Fruit fly (Drosophila melanogaster) whole organism, prepupa: ENCODE data around the gene CG4686.

Experiments used
- Blimp-1 ChIP-seq: fragments of 200-800 bp; sonication (Bioruptor generic); optimal IDR thresholded peaks from 3 replicates; lab custom pipeline; 2017; ENCODE audit warnings: missing biosample characterization, missing genetic modification characterization, mild to moderate bottlenecking, moderate library complexity, missing genetic modification reagents
- CG11762 ChIP-seq: fragments of 200-800 bp; sonication (Bioruptor generic); optimal IDR thresholded peaks from 3 replicates; lab custom pipeline; 2016; ENCODE audit warnings: missing biosample characterization, missing genetic modification characterization; ENCODE audit not compliant: insufficient read depth
- CG15336 ChIP-seq: fragments of 200-800 bp; sonication (Bioruptor generic); IDR thresholded peaks from 2 replicates; pipeline ENCODE4 v1.3.6; 2022; ENCODE audit warnings: missing biosample characterization, missing genetic modification characterization
- CG31627 ChIP-seq: fragments of 200-800 bp; sonication (Bioruptor generic); optimal IDR thresholded peaks from 3 replicates; lab custom pipeline; 2016; ENCODE audit warnings: missing biosample characterization, missing genetic modification characterization
- CG4318 ChIP-seq: fragments of 200-800 bp; sonication (Bioruptor generic); optimal IDR thresholded peaks from 3 replicates; lab custom pipeline; 2017; ENCODE audit warnings: missing biosample characterization, mild to moderate bottlenecking, missing genetic modification characterization
- CG6163 ChIP-seq: fragments of 200-800 bp; sonication (Bioruptor generic); IDR thresholded peaks from 3 replicates; pipeline ENCODE4 v1.3.6; 2022; ENCODE audit warnings: missing biosample characterization, missing genetic modification characterization
- CG6792 ChIP-seq: fragments of 200-800 bp; sonication (Bioruptor generic); optimal IDR thresholded peaks from 3 replicates; lab custom pipeline; 2016; ENCODE audit warnings: missing biosample characterization, missing genetic modification characterization
- CG8119 ChIP-seq: fragments of 200-800 bp; sonication (Bioruptor generic); IDR thresholded peaks from 3 replicates; pipeline ENCODE4 v1.3.6; 2022; ENCODE audit warnings: missing biosample characterization, missing genetic modification characterization
- CG9139 ChIP-seq: fragments of 200-800 bp; sonication (Bioruptor generic); optimal IDR thresholded peaks from 3 replicates; lab custom pipeline; 2017; ENCODE audit warnings: missing biosample characterization, mild to moderate bottlenecking, missing genetic modification characterization
- Eip75B ChIP-seq: fragments of 200-800 bp; sonication (Bioruptor generic); optimal IDR thresholded peaks from 3 replicates; lab custom pipeline; 2016; ENCODE audit warnings: missing biosample characterization, missing genetic modification characterization
- Eip93F ChIP-seq: fragments of 200-800 bp; sonication (Bioruptor generic); optimal IDR thresholded peaks from 2 replicates; lab custom pipeline; 2016; ENCODE audit warnings: missing biosample characterization, mild to moderate bottlenecking, missing genetic modification characterization
- Gug ChIP-seq: fragments of 200-800 bp; sonication (Bioruptor generic); IDR thresholded peaks from 2 replicates; pipeline ENCODE4 v1.3.6; 2022; ENCODE audit warnings: missing biosample characterization, missing genetic modification characterization
- Met ChIP-seq: fragments of 200-800 bp; sonication (Bioruptor generic); optimal IDR thresholded peaks from 3 replicates; lab custom pipeline; 2016; ENCODE audit warnings: missing biosample characterization, missing genetic modification characterization
- OdsH ChIP-seq: fragments of 200-800 bp; sonication (Bioruptor generic); optimal IDR thresholded peaks from 3 replicates; lab custom pipeline; 2016; ENCODE audit warnings: missing biosample characterization, missing genetic modification characterization
- Sox102F ChIP-seq: fragments of 200-800 bp; sonication (Bioruptor generic); optimal IDR thresholded peaks from 2 replicates; lab custom pipeline; 2016; ENCODE audit warnings: missing biosample characterization, mild to moderate bottlenecking, missing genetic modification characterization
- acj6 ChIP-seq: fragments of 200-800 bp; sonication (Bioruptor generic); optimal IDR thresholded peaks from 3 replicates; lab custom pipeline; 2016; ENCODE audit warnings: missing biosample characterization, missing genetic modification characterization
- cyc ChIP-seq: fragments of 200-800 bp; sonication (Bioruptor generic); optimal IDR thresholded peaks from 3 replicates; lab custom pipeline; 2016; ENCODE audit warnings: missing biosample characterization, missing genetic modification characterization
- dac ChIP-seq: fragments of 200-800 bp; sonication (Bioruptor generic); optimal IDR thresholded peaks from 2 replicates; lab custom pipeline; 2017; ENCODE audit warnings: missing biosample characterization, mild to moderate bottlenecking, missing genetic modification characterization
- esn ChIP-seq: fragments of 200-800 bp; sonication (Bioruptor generic); optimal IDR thresholded peaks from 2 replicates; lab custom pipeline; 2016; ENCODE audit warnings: missing biosample characterization, mild to moderate bottlenecking, missing genetic modification characterization, moderate library complexity
- pdm3 ChIP-seq: fragments of 200-800 bp; sonication (Bioruptor generic); optimal IDR thresholded peaks from 3 replicates; lab custom pipeline; 2016; ENCODE audit warnings: missing biosample characterization, missing genetic modification characterization
- ss ChIP-seq, 2 experiments: fragments of 200-800 bp; sonication (Bioruptor generic); optimal IDR thresholded peaks; 2 replicates in 1 of 2; 3 replicates in 1 of 2; lab custom pipeline; 2017 to 2018; ENCODE audit warnings: mild to moderate bottlenecking in 2 of 2, missing biosample characterization in 2 of 2, missing genetic modification characterization in 2 of 2, moderate library complexity in 1 of 2
- svp ChIP-seq: fragments of 200-800 bp; sonication (Bioruptor generic); peaks from one replicate; lab custom pipeline; 2016; ENCODE audit warnings: missing biosample characterization, missing genetic modification characterization
- topi ChIP-seq: fragments of 200-800 bp; sonication (Bioruptor generic); optimal IDR thresholded peaks from 3 replicates; lab custom pipeline; 2016; ENCODE audit warnings: missing biosample characterization, missing genetic modification characterization

The CG4686 gene

dm6 chr3R:19911030-19911429 is 46.7 kb downstream of the CG4686 start:
- TF ChIP-seq OdsH (GFP tag; lab: Kevin White, UChicago) (no peak), CG31627 (GFP tag; lab: Kevin White, UChicago) (no peak), acj6 (GFP tag; lab: Kevin White, UChicago) (no peak), ss (GFP tag; optimal IDR thresholded peaks at IDR 0.05; lab: Kevin White, UChicago) (no peak), Eip93F (GFP tag; lab: Kevin White, UChicago) (no peak), CG15336 (GFP tag; lab: Robert Waterston, UW) (no peak), CG4318 (GFP tag; lab: Kevin White, UChicago) (no peak), cyc (GFP tag; lab: Kevin White, UChicago) (no peak), Blimp-1 (no peak), topi (GFP tag; lab: Kevin White, UChicago) (no peak), Sox102F (no peak), CG6163 (GFP tag; lab: Robert Waterston, UW) (no peak), pdm3 (GFP tag; lab: Kevin White, UChicago) (no peak), esn (no peak), CG9139 (GFP tag; lab: Kevin White, UChicago) (no peak), dac (no peak), CG8119 (GFP tag; lab: Robert Waterston, UW) (no peak), svp (GFP tag; lab: Kevin White, UChicago) (no peak)
- TF ChIP-seq, all 60 proteins: peak for 0

- TF ChIP-seq CG31627 (GFP tag; lab: Kevin White, UChicago) (no peak), Eip75B (no peak), Met (GFP tag; lab: Kevin White, UChicago) (no peak), CG4318 (GFP tag; lab: Kevin White, UChicago) (no peak), OdsH (GFP tag; lab: Kevin White, UChicago) (no peak), Gug (no peak), CG11762 (GFP tag; lab: Kevin White, UChicago) (no peak), CG6792 (GFP tag; lab: Kevin White, UChicago) (no peak)
These were observed 51.0 kb downstream of the CG4686 start, which contains the start of the genes Xport-A and Xport-B for dm6 chr3R:19915312-19915711. Xport-A (minus strand) TSS chr3R:19915412. Xport-B (minus strand) TSS chr3R:19915412.
